Worm (Caenorhabditis elegans) whole organism, L3 larva: ENCODE data around the gene Y57G11C.51.

ENCODE experiments used
- ceh-16 ChIP-seq: sonication (generic microtip); optimal IDR thresholded peaks from 2 replicates; lab custom pipeline; 2017; ENCODE audit warnings: missing biosample characterization, missing genetic modification characterization
- ceh-9 ChIP-seq: sonication (generic microtip); optimal IDR thresholded peaks from 2 replicates; lab custom pipeline; 2018; ENCODE audit warnings: missing biosample characterization, missing genetic modification characterization
- daf-12 ChIP-seq: fragments of 150-350 bp; optimal IDR thresholded peaks from 2 replicates; lab custom pipeline; 2014; ENCODE audit warnings: missing biosample characterization, missing genetic modification reagents, missing genetic modification characterization
- eor-1 ChIP-seq, 2 experiments: fragments of 150-350 bp; optimal IDR thresholded peaks; 2 replicates each; lab custom pipeline; 2014 to 2018; ENCODE audit warnings: missing biosample characterization in 2 of 2, missing genetic modification characterization in 2 of 2
- mdl-1 ChIP-seq: fragments of 150-350 bp; optimal IDR thresholded peaks from 2 replicates; lab custom pipeline; 2014; ENCODE audit warnings: missing biosample characterization, missing genetic modification characterization
- nhr-11 ChIP-seq: fragments of 150-350 bp; optimal IDR thresholded peaks from 2 replicates; lab custom pipeline; 2014; ENCODE audit warnings: missing biosample characterization, missing genetic modification characterization
- sea-2 ChIP-seq: fragments of 150-350 bp; sonication (generic microtip); optimal IDR thresholded peaks from 4 replicates; lab custom pipeline; 2014; ENCODE audit warnings: missing biosample characterization, missing genetic modification reagents, missing genetic modification characterization

The Y57G11C.51 gene

ce11 chrIV:14728225-14728624, 46.1 kb downstream of the Y57G11C.51 start, which contains the start of gene Y57G11C.42:
Gene Y57G11C.42 (plus strand): TSS chrIV:14728525.
- no peak for TF ChIP-seq ceh-16
- TF ChIP-seq eor-1 (tag; optimal IDR thresholded peaks at IDR 0.05; lab: Kevin White, UChicago): no peak
- no peak for TF ChIP-seq daf-12 (tag; lab: Kevin White, UChicago)
- no peak for TF ChIP-seq sea-2 (GFP tag; lab: Kevin White, UChicago)
- no peak for TF ChIP-seq ceh-9 (tag; lab: Kevin White, UChicago)
- no peak for TF ChIP-seq mdl-1 (tag; lab: Kevin White, UChicago)
- TF ChIP-seq nhr-11 (tag; lab: Kevin White, UChicago): no peak
